Worm (Caenorhabditis elegans) whole organism, L4 larva: ENCODE measurements around the gene F25E5.9.

Experiments used
- F26F4.8 ChIP-seq: fragments of 200-800 bp; sonication (Bioruptor generic); conservative IDR thresholded peaks from 2 replicates; pipeline ENCODE4 v1.3.6; 2022; ENCODE audit warnings: missing genetic modification characterization, missing compliant biosample characterization
- F37D6.2 ChIP-seq: sonication (generic microtip); optimal IDR thresholded peaks from 2 replicates; lab custom pipeline; 2016; ENCODE audit warnings: mild to moderate bottlenecking, missing genetic modification characterization, missing compliant biosample characterization
- F44E2.7 ChIP-seq: fragments of 200-800 bp; sonication (Bioruptor generic); IDR thresholded peaks from 2 replicates; pipeline ENCODE4 v2.1.2; 2022; ENCODE audit warnings: missing genetic modification characterization, missing compliant biosample characterization
- R02D3.7 ChIP-seq: fragments of 150-350 bp; sonication (generic microtip); optimal IDR thresholded peaks from 3 replicates; lab custom pipeline; 2014; ENCODE audit warnings: missing biosample characterization, missing genetic modification characterization
- T26A8.4 ChIP-seq: fragments of 200-800 bp; sonication (Bioruptor generic); IDR thresholded peaks from 2 replicates; pipeline ENCODE4 v1.3.6; 2022; ENCODE audit warnings: missing genetic modification characterization, missing compliant biosample characterization
- Y105C5A.15 ChIP-seq: fragments of 200-800 bp; sonication (Bioruptor generic); IDR thresholded peaks from 2 replicates; pipeline ENCODE4 v1.3.6; 2022; ENCODE audit warnings: missing genetic modification characterization, missing compliant biosample characterization
- Y5F2A.4 ChIP-seq: fragments of 200-800 bp; sonication (Bioruptor generic); optimal IDR thresholded peaks from 2 replicates; lab custom pipeline; 2018; ENCODE audit warnings: mild to moderate bottlenecking, missing genetic modification characterization, missing compliant biosample characterization
- ZK337.2 ChIP-seq: fragments of 200-800 bp; sonication (Bioruptor generic); IDR thresholded peaks from 2 replicates; pipeline ENCODE4 v1.3.6; 2022; ENCODE audit warnings: missing genetic modification reagents, missing genetic modification characterization, missing compliant biosample characterization
- aha-1 ChIP-seq: fragments of 150-350 bp; peaks from one replicate; lab custom pipeline; 2014; ENCODE audit warnings: missing biosample characterization, missing genetic modification characterization
- arid-1 ChIP-seq: fragments of 200-800 bp; sonication (Bioruptor generic); conservative IDR thresholded peaks from 2 replicates; pipeline ENCODE4 v1.3.6; 2022; ENCODE audit warnings: missing genetic modification reagents, missing genetic modification characterization, missing compliant biosample characterization
- ceh-20 ChIP-seq: fragments of 200-800 bp; sonication (Bioruptor generic); IDR thresholded peaks from 2 replicates; pipeline ENCODE4 v1.3.6; 2022; ENCODE audit warnings: missing genetic modification reagents, missing genetic modification characterization, missing compliant biosample characterization
- ceh-32 ChIP-seq: sonication (generic microtip); optimal IDR thresholded peaks from 2 replicates; lab custom pipeline; 2016; ENCODE audit warnings: mild to moderate bottlenecking, missing genetic modification characterization, missing compliant biosample characterization; ENCODE audit not compliant: poor library complexity
- ceh-44 ChIP-seq: fragments of 200-800 bp; sonication (Bioruptor generic); IDR thresholded peaks from 2 replicates; pipeline ENCODE4 v1.3.6; 2022; ENCODE audit warnings: missing genetic modification reagents, missing genetic modification characterization, missing compliant biosample characterization
- ces-1 ChIP-seq: fragments of 150-350 bp; sonication (generic microtip); optimal IDR thresholded peaks from 4 replicates; lab custom pipeline; 2014; ENCODE audit warnings: missing biosample characterization, missing genetic modification reagents, missing genetic modification characterization
- cey-2 ChIP-seq: sonication (generic microtip); optimal IDR thresholded peaks from 3 replicates; lab custom pipeline; 2017; ENCODE audit warnings: missing genetic modification characterization, mild to moderate bottlenecking, missing compliant biosample characterization, antibody characterized with exemption, borderline replicate concordance; ENCODE audit not compliant: insufficient read depth
- daf-16 ChIP-seq, 3 experiments: sonication (generic microtip); optimal IDR thresholded peaks; 2 replicates each; lab custom pipeline; 2016 to 2017; ENCODE audit warnings: missing genetic modification characterization in 3 of 3, missing genetic modification reagents in 3 of 3, mild to moderate bottlenecking in 2 of 3, missing compliant biosample characterization in 2 of 3, missing biosample characterization in 1 of 3, moderate library complexity in 1 of 3
- dmd-9 ChIP-seq: fragments of 200-800 bp; sonication (Bioruptor generic); IDR thresholded peaks from 2 replicates; pipeline ENCODE4 v1.3.6; 2022; ENCODE audit warnings: missing genetic modification reagents, missing genetic modification characterization, missing compliant biosample characterization
- dpl-1 ChIP-seq: fragments of 150-350 bp; optimal IDR thresholded peaks from 2 replicates; lab custom pipeline; 2014; ENCODE audit warnings: missing biosample characterization, missing genetic modification reagents, missing genetic modification characterization
- dve-1 ChIP-seq: sonication (generic microtip); optimal IDR thresholded peaks from 2 replicates; lab custom pipeline; 2017; ENCODE audit warnings: antibody characterized with exemption, mild to moderate bottlenecking, missing genetic modification characterization, missing compliant biosample characterization; ENCODE audit not compliant: insufficient read depth
- jun-1 ChIP-seq: fragments of 150-350 bp; optimal IDR thresholded peaks from 2 replicates; lab custom pipeline; 2014; ENCODE audit warnings: missing biosample characterization, missing genetic modification reagents, missing genetic modification characterization
- lin-29 ChIP-seq: fragments of 200-800 bp; sonication (Bioruptor generic); IDR thresholded peaks from 2 replicates; pipeline ENCODE4 v1.3.6; 2022; ENCODE audit warnings: missing genetic modification reagents, missing genetic modification characterization, missing compliant biosample characterization
- lin-39 ChIP-seq: fragments of 150-350 bp; optimal IDR thresholded peaks from 2 replicates; lab custom pipeline; 2014; ENCODE audit warnings: missing biosample characterization, missing genetic modification reagents, missing genetic modification characterization
- madf-5 ChIP-seq, 2 experiments: fragments of 200-800 bp; sonication (Bioruptor generic); IDR thresholded peaks; 2 replicates each; pipeline ENCODE4 v1.3.6; 2022; ENCODE audit warnings: missing compliant biosample characterization in 2 of 2, missing genetic modification characterization in 2 of 2
- mdl-1 ChIP-seq, 2 experiments: fragments of 150-350 bp in 1 of 2; sonication (generic microtip) in 1 of 2; optimal IDR thresholded peaks; 2 replicates each; lab custom pipeline; 2014 to 2017; ENCODE audit warnings: missing biosample characterization in 2 of 2, missing genetic modification characterization in 2 of 2
- mep-1 ChIP-seq: fragments of 150-350 bp; sonication (generic microtip); optimal IDR thresholded peaks from 3 replicates; lab custom pipeline; 2014; ENCODE audit warnings: missing biosample characterization, missing genetic modification characterization
- mes-2 ChIP-seq: sonication (generic microtip); optimal IDR thresholded peaks from 2 replicates; lab custom pipeline; 2016; ENCODE audit warnings: missing genotype, mild to moderate bottlenecking, missing genetic modification characterization, missing compliant biosample characterization; ENCODE audit not compliant: poor library complexity, severe bottlenecking
- mxl-3 ChIP-seq: fragments of 200-800 bp; sonication (Bioruptor generic); optimal IDR thresholded peaks from 2 replicates; lab custom pipeline; 2018; ENCODE audit warnings: mild to moderate bottlenecking, missing genetic modification characterization, missing compliant biosample characterization
- nhr-10 ChIP-seq: fragments of 150-350 bp; optimal IDR thresholded peaks from 2 replicates; lab custom pipeline; 2014; ENCODE audit warnings: missing biosample characterization, missing genetic modification characterization
- nhr-102 ChIP-seq: sonication (generic microtip); optimal IDR thresholded peaks from 2 replicates; lab custom pipeline; 2016; ENCODE audit warnings: mild to moderate bottlenecking, missing genetic modification characterization, moderate library complexity, missing compliant biosample characterization
- nhr-11 ChIP-seq: fragments of 150-350 bp; optimal IDR thresholded peaks from 2 replicates; lab custom pipeline; 2014; ENCODE audit warnings: missing biosample characterization, missing genetic modification characterization
- nhr-111 ChIP-seq: fragments of 200-800 bp; sonication (Bioruptor generic); optimal IDR thresholded peaks from 2 replicates; lab custom pipeline; 2018; ENCODE audit warnings: mild to moderate bottlenecking, missing genetic modification characterization, missing compliant biosample characterization
- nhr-48 ChIP-seq: sonication (generic microtip); optimal IDR thresholded peaks from 2 replicates; lab custom pipeline; 2016; ENCODE audit warnings: mild to moderate bottlenecking, missing genetic modification characterization, missing compliant biosample characterization
- nhr-6 ChIP-seq: fragments of 150-350 bp; optimal IDR thresholded peaks from 2 replicates; lab custom pipeline; 2014; ENCODE audit warnings: missing biosample characterization, missing genetic modification characterization
- php-3 ChIP-seq: fragments of 200-800 bp; sonication (Bioruptor generic); IDR thresholded peaks from 2 replicates; pipeline ENCODE4 v1.3.6; 2022; ENCODE audit warnings: missing genetic modification reagents, missing genetic modification characterization, missing compliant biosample characterization
- pqm-1 ChIP-seq: sonication (generic microtip); optimal IDR thresholded peaks from 2 replicates; lab custom pipeline; 2017; ENCODE audit warnings: missing biosample characterization, missing genetic modification characterization
- set-16 ChIP-seq: fragments of 200-800 bp; sonication (Bioruptor generic); IDR thresholded peaks from 2 replicates; pipeline ENCODE4 v1.3.6; 2022; ENCODE audit warnings: missing genetic modification reagents, missing genetic modification characterization, missing compliant biosample characterization
- snpc-4 ChIP-seq: fragments of 150-350 bp; optimal IDR thresholded peaks from 2 replicates; lab custom pipeline; 2014; ENCODE audit warnings: missing biosample characterization, missing genetic modification characterization
- spr-3 ChIP-seq: fragments of 200-800 bp; sonication (Bioruptor generic); optimal IDR thresholded peaks from 2 replicates; lab custom pipeline; 2018; ENCODE audit warnings: mild to moderate bottlenecking, missing genetic modification characterization, missing compliant biosample characterization
- tra-1 ChIP-seq: fragments of 200-800 bp; sonication (Bioruptor generic); IDR thresholded peaks from 2 replicates; pipeline ENCODE4 v1.3.6; 2022; ENCODE audit warnings: missing genetic modification reagents, missing genetic modification characterization, missing compliant biosample characterization
- unc-130 ChIP-seq: sonication (generic microtip); optimal IDR thresholded peaks from 2 replicates; lab custom pipeline; 2016; ENCODE audit warnings: missing genetic modification reagents, missing genetic modification characterization, missing compliant biosample characterization
- unc-62 ChIP-seq, 3 experiments: fragments of 150-350 bp in 1 of 3; sonication (generic microtip); optimal IDR thresholded peaks in 2 of 3; peaks in 1 of 3; 1 replicate in 1 of 3; 2 replicates in 2 of 3; lab custom pipeline; 2014 to 2017; ENCODE audit warnings: missing biosample characterization in 3 of 3, missing genetic modification characterization in 3 of 3, missing genetic modification reagents in 3 of 3, missing genotype in 1 of 3
- zfp-2 ChIP-seq: sonication (generic microtip); optimal IDR thresholded peaks from 2 replicates; lab custom pipeline; 2016; ENCODE audit warnings: mild to moderate bottlenecking, missing genetic modification characterization, missing compliant biosample characterization
- zfp-3 ChIP-seq: fragments of 200-800 bp; sonication (Bioruptor generic); conservative IDR thresholded peaks from 2 replicates; pipeline ENCODE4 v1.3.6; 2022; ENCODE audit warnings: missing genetic modification reagents, missing genetic modification characterization, missing compliant biosample characterization
- zip-2 ChIP-seq: fragments of 150-350 bp; optimal IDR thresholded peaks from 2 replicates; lab custom pipeline; 2014; ENCODE audit warnings: missing biosample characterization, missing genetic modification characterization
- ztf-11 ChIP-seq: fragments of 150-350 bp; optimal IDR thresholded peaks from 2 replicates; lab custom pipeline; 2014; ENCODE audit warnings: missing biosample characterization, missing genetic modification characterization

F25E5.9 gene

ce11 chrV:7434805-7435363 lies 2.8 kb downstream of the F25E5.9 start (continued):
- no peak for TF ChIP-seq ceh-44
- TF ChIP-seq unc-62 (GFP tag; optimal IDR thresholded peaks at IDR 0.05 in 1 of 2; lab: Kevin White, UChicago) = peak in 1 of 2 experiments; percentile 78
- no peak for TF ChIP-seq unc-62 (tag; optimal IDR thresholded peaks at IDR 0.05; lab: Kevin White, UChicago)
- TF ChIP-seq mxl-3 (GFP tag; lab: Kevin White, UChicago) = peak; percentile 63
- TF ChIP-seq mep-1 (tag; lab: Kevin White, UChicago) = peak; percentile 35
- peak; percentile 50; the same call in 1 of the 2 replicates for TF ChIP-seq ceh-20 (GFP tag; lab: Robert Waterston, UW)
- no peak for TF ChIP-seq cey-2 (tag; lab: Kevin White, UChicago)
- TF ChIP-seq daf-16 (GFP tag; optimal IDR thresholded peaks at IDR 0.05; lab: Kevin White, UChicago) = no peak
- TF ChIP-seq daf-16 (tag; optimal IDR thresholded peaks at IDR 0.05; lab: Kevin White, UChicago) = peak; percentile 62
- TF ChIP-seq mdl-1 (tag; optimal IDR thresholded peaks at IDR 0.05; lab: Kevin White, UChicago) = peak in 1 of 2 experiments; percentile 89
- peak; percentile 32 for TF ChIP-seq nhr-11 (tag; lab: Kevin White, UChicago)
- TF ChIP-seq lin-29 = no peak
- peak; percentile 56 for TF ChIP-seq nhr-48 (tag; lab: Kevin White, UChicago)
- TF ChIP-seq dve-1 (tag; lab: Kevin White, UChicago) = peak; percentile 64
- TF ChIP-seq T26A8.4 (GFP tag; lab: Robert Waterston, UW) = peak; percentile 11; the same call in 1 of the 2 replicates
- no peak for TF ChIP-seq dmd-9 (GFP tag; lab: Robert Waterston, UW)
- TF ChIP-seq, all 104 proteins: peak for 25

ce11 chrV:7432441-7433146 lies 5.1 kb downstream of the F25E5.9 start:
- TF ChIP-seq ces-1 (GFP tag; lab: Kevin White, UChicago) (no peak), R02D3.7 (tag; lab: Kevin White, UChicago) (no peak), F37D6.2 (tag; lab: Kevin White, UChicago) (no peak), nhr-102 (peak; percentile 68), lin-39 (tag; lab: Kevin White, UChicago) (no peak), php-3 (GFP tag; lab: Robert Waterston, UW) (peak; percentile 60), zip-2 (tag; lab: Kevin White, UChicago) (no peak), aha-1 (tag; lab: Kevin White, UChicago) (peak; percentile 90), pqm-1 (tag; lab: Kevin White, UChicago) (no peak), snpc-4 (tag; lab: Kevin White, UChicago) (no peak), zfp-3 (GFP tag; lab: Robert Waterston, UW) (peak; percentile 90), daf-16 (GFP tag; optimal IDR thresholded peaks at IDR 0.05; lab: Kevin White, UChicago) (peak in 1 of 2 experiments; percentile 27), daf-16 (tag; optimal IDR thresholded peaks at IDR 0.05; lab: Kevin White, UChicago) (peak; percentile 37), jun-1 (tag; lab: Kevin White, UChicago) (no peak), F44E2.7 (GFP tag; lab: Robert Waterston, UW) (no peak), dpl-1 (GFP tag; lab: Kevin White, UChicago) (no peak), tra-1 (GFP tag; lab: Robert Waterston, UW) (peak; percentile 62), ceh-44 (no peak), nhr-6 (no peak), mes-2 (peak; percentile 29), unc-130 (no peak), mep-1 (tag; lab: Kevin White, UChicago) (peak; percentile 50), ceh-32 (tag; lab: Kevin White, UChicago) (no peak), set-16 (no peak), ZK337.2 (GFP tag; lab: Robert Waterston, UW) (no peak), Y5F2A.4 (peak; percentile 29), nhr-111 (GFP tag; lab: Kevin White, UChicago) (no peak), Y105C5A.15 (GFP tag; lab: Robert Waterston, UW) (0 out of 2 replicates have a peak, but pooled peaks have one; percentile 2), zfp-2 (tag; lab: Kevin White, UChicago) (no peak), ztf-11 (no peak), F26F4.8 (GFP tag; lab: Robert Waterston, UW) (no peak), madf-5 (GFP tag; IDR thresholded peaks at IDR 0.05; lab: Robert Waterston, UW) (peak; percentile 9 to 66; a peak in 1 of 4 replicates), arid-1 (GFP tag; lab: Robert Waterston, UW) (peak; percentile 46; the same call in 1 of the 2 replicates), nhr-10 (tag; lab: Kevin White, UChicago) (no peak), spr-3 (peak; percentile 39)
